Worm (Caenorhabditis elegans): Measurements from ENCODE around the gene C32A9.1.

DNA sequence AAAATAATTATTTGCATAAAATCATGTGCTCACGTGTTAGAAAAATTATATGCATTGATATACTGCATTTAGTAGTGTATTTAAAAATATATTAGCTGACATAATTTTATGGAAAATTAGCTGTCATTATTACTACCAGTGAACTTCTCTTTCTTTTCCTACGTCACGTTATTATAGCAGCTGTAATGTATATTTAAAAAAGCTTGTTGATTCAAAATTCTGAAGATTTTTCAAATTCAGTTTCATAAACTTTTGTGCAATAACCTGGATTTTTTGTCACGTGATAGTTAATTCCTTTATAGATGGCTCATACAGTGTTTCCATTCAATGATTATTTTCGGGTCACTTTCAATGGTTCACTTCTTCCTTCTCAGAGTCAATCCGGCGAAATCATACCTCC is 47.5 kb downstream of the C32A9.1 start, which contains the start of gene F44A6.3:
- TF ChIP-seq zag-1 (tag; optimal IDR thresholded peaks at IDR 0.05) (no peak), nhr-76 (tag; optimal IDR thresholded peaks at IDR 0.05) (no peak), ama-1 (optimal IDR thresholded peaks at IDR 0.05) (no peak), saeg-2 (GFP tag; IDR thresholded peaks at IDR 0.05) (no peak), nhr-6 (tag; optimal IDR thresholded peaks at IDR 0.05) (no peak), egl-27 (tag; optimal IDR thresholded peaks at IDR 0.05) (no peak), ztf-11 (tag; optimal IDR thresholded peaks at IDR 0.05) (no peak), dpl-1 (GFP tag; optimal IDR thresholded peaks at IDR 0.05) (no peak), nhr-25 (tag; optimal IDR thresholded peaks at IDR 0.05; ENCODE audit: borderline replicate concordance, insufficient read depth) (no peak), mxl-3 (GFP tag; optimal IDR thresholded peaks at IDR 0.05) (no peak), dmd-9 (GFP tag; IDR thresholded peaks at IDR 0.05) (no peak), D1046.2 (GFP tag; IDR thresholded peaks at IDR 0.05) (no peak), zip-11 (GFP tag; IDR thresholded peaks at IDR 0.05) (no peak)

Measured in whole organism, L4 larva.